Fruit fly (Drosophila melanogaster): Measurements from ENCODE around the gene CG6418.

Gene CG6418

dm6 chr3L:10889000-10889691, 10.3 kb upstream of the CG6418 start:
- TF ChIP-seq Snoo (tag; optimal IDR thresholded peaks at IDR 0.05) (no peak), CG4496 (GFP tag; IDR thresholded peaks at IDR 0.05) (no peak), CG9948 (tag; optimal IDR thresholded peaks at IDR 0.05) (no peak), CG15710 (tag; optimal IDR thresholded peaks at IDR 0.05) (no peak)

dm6 chr3L:10886371-10886770, 7.5 kb upstream of the CG6418 start, which contains the start of gene OXA1L:
TSS of gene OXA1L (minus strand) at chr3L:10886471.
- TF ChIP-seq CG13204 (GFP tag; optimal IDR thresholded peaks at IDR 0.05) (no peak), CG14655 (GFP tag; optimal IDR thresholded peaks at IDR 0.05) (no peak), EcR (GFP tag; optimal IDR thresholded peaks at IDR 0.05) (no peak), CG32121 (GFP tag; IDR thresholded peaks at IDR 0.05) (no peak), CG8159 (tag; optimal IDR thresholded peaks at IDR 0.05) (no peak), fd96Ca (GFP tag; IDR thresholded peaks at IDR 0.05) (no peak), CG10348 (GFP tag; IDR thresholded peaks at IDR 0.05) (no peak), rn (GFP tag; IDR thresholded peaks at IDR 0.05) (no peak), CG17806 (tag; optimal IDR thresholded peaks at IDR 0.05) (no peak), CG9948 (tag; optimal IDR thresholded peaks at IDR 0.05) (no peak), D1 (tag; optimal IDR thresholded peaks at IDR 0.05) (no peak), Snoo (tag; optimal IDR thresholded peaks at IDR 0.05) (no peak), Pif1A (GFP tag; optimal IDR thresholded peaks at IDR 0.05) (no peak), CG8301 (tag; optimal IDR thresholded peaks at IDR 0.05) (no peak), Ets98B (GFP tag; IDR thresholded peaks at IDR 0.05) (no peak), CG4496 (GFP tag; IDR thresholded peaks at IDR 0.05) (no peak), CG15710 (tag; optimal IDR thresholded peaks at IDR 0.05) (no peak), Pif1B (GFP tag; optimal IDR thresholded peaks at IDR 0.05) (no peak)

- TF ChIP-seq D1 (tag; optimal IDR thresholded peaks at IDR 0.05) (peak; percentile 76), Snoo (tag; optimal IDR thresholded peaks at IDR 0.05) (no peak)
These were observed 7.0 kb upstream of the CG6418 start for dm6 chr3L:10885711-10886272.

dm6 chr3L:10882336-10883040, 3.7 kb upstream of the CG6418 start, which contains the start of the genes CG6409 and galla-2:
TSS of gene CG6409 (minus strand) at chr3L:10882386.
TSS of gene galla-2 (plus strand) at chr3L:10882890.
- peak; percentile 12 for TF ChIP-seq CG15710 (tag; optimal IDR thresholded peaks at IDR 0.05)
- no peak for TF ChIP-seq Pif1A (GFP tag; optimal IDR thresholded peaks at IDR 0.05)
- no peak for TF ChIP-seq CG13204 (GFP tag; optimal IDR thresholded peaks at IDR 0.05)

dm6 chr3L:10876036-10876435, 2.8 kb downstream of the CG6418 start:
- no peak for TF ChIP-seq CG14655 (GFP tag; optimal IDR thresholded peaks at IDR 0.05)
- no peak for TF ChIP-seq D1 (tag; optimal IDR thresholded peaks at IDR 0.05)
- TF ChIP-seq Pif1B (GFP tag; optimal IDR thresholded peaks at IDR 0.05) = no peak
- TF ChIP-seq CG12605 (GFP tag; IDR thresholded peaks at IDR 0.05) = no peak
- no peak for TF ChIP-seq CG17806 (tag; optimal IDR thresholded peaks at IDR 0.05)
- no peak for TF ChIP-seq CG32121 (GFP tag; IDR thresholded peaks at IDR 0.05)
- no peak for TF ChIP-seq rn (GFP tag; IDR thresholded peaks at IDR 0.05)
- no peak for TF ChIP-seq CG8301 (tag; optimal IDR thresholded peaks at IDR 0.05)
- TF ChIP-seq CG34367 (tag; optimal IDR thresholded peaks at IDR 0.05) = no peak
- no peak for TF ChIP-seq CG4496 (GFP tag; IDR thresholded peaks at IDR 0.05)
- no peak for TF ChIP-seq CG15710 (tag; optimal IDR thresholded peaks at IDR 0.05)
- TF ChIP-seq Pif1A (GFP tag; optimal IDR thresholded peaks at IDR 0.05) = no peak
- no peak for TF ChIP-seq CG8159 (tag; optimal IDR thresholded peaks at IDR 0.05)
- TF ChIP-seq CG9948 (tag; optimal IDR thresholded peaks at IDR 0.05) = no peak
- no peak for TF ChIP-seq Snoo (tag; optimal IDR thresholded peaks at IDR 0.05)
- TF ChIP-seq CG10348 (GFP tag; IDR thresholded peaks at IDR 0.05) = no peak

- no peak for TF ChIP-seq CG17806 (tag; optimal IDR thresholded peaks at IDR 0.05)
- TF ChIP-seq EcR (GFP tag; optimal IDR thresholded peaks at IDR 0.05) = no peak
- TF ChIP-seq CG9948 (tag; optimal IDR thresholded peaks at IDR 0.05) = no peak
- TF ChIP-seq Snoo (tag; optimal IDR thresholded peaks at IDR 0.05) = no peak
- no peak for TF ChIP-seq rn (GFP tag; IDR thresholded peaks at IDR 0.05)
These were observed 7.3 kb downstream of the CG6418 start for dm6 chr3L:10871534-10871933.

- no peak for TF ChIP-seq CG17806 (tag; optimal IDR thresholded peaks at IDR 0.05)
- no peak for TF ChIP-seq Snoo (tag; optimal IDR thresholded peaks at IDR 0.05)
- TF ChIP-seq rn (GFP tag; IDR thresholded peaks at IDR 0.05) = no peak
- no peak for TF ChIP-seq CG14655 (GFP tag; optimal IDR thresholded peaks at IDR 0.05)
- TF ChIP-seq Pif1B (GFP tag; optimal IDR thresholded peaks at IDR 0.05) = no peak
- no peak for TF ChIP-seq CG15710 (tag; optimal IDR thresholded peaks at IDR 0.05)
- no peak for TF ChIP-seq CG12605 (GFP tag; IDR thresholded peaks at IDR 0.05)
- no peak for TF ChIP-seq EcR (GFP tag; optimal IDR thresholded peaks at IDR 0.05)
- TF ChIP-seq CG9948 (tag; optimal IDR thresholded peaks at IDR 0.05) = no peak
- no peak for TF ChIP-seq Pif1A (GFP tag; optimal IDR thresholded peaks at IDR 0.05)
These were observed 8.8 kb downstream of the CG6418 start for dm6 chr3L:10870087-10870486.
